Fruit fly (Drosophila melanogaster) whole organism, embryonic: ENCODE data around the gene ClpP.

Source experiments
- ATbp ChIP-seq: fragments of 200-800 bp; sonication (Bioruptor generic); optimal IDR thresholded peaks from 2 replicates; lab custom pipeline; 2017; ENCODE audit warnings: missing biosample characterization, mild to moderate bottlenecking, missing genetic modification characterization, missing genetic modification reagents
- CG10267 ChIP-seq: fragments of 200-800 bp; sonication (Bioruptor generic); optimal IDR thresholded peaks from 2 replicates; lab custom pipeline; 2018; ENCODE audit warnings: missing biosample characterization, mild to moderate bottlenecking, missing genetic modification characterization, moderate library complexity
- CG10274 ChIP-seq: fragments of 200-800 bp; sonication (Bioruptor generic); optimal IDR thresholded peaks from 3 replicates; lab custom pipeline; 2017; ENCODE audit warnings: missing biosample characterization, mild to moderate bottlenecking, missing genetic modification characterization
- CG11247 ChIP-seq: fragments of 200-800 bp; sonication (Bioruptor generic); IDR thresholded peaks from 2 replicates; pipeline ENCODE4 v1.3.6; 2022; ENCODE audit warnings: missing biosample characterization, missing genetic modification characterization
- CG13287 ChIP-seq: fragments of 200-800 bp; sonication (Bioruptor generic); IDR thresholded peaks from 2 replicates; pipeline ENCODE4 v1.3.6; 2022; ENCODE audit warnings: missing biosample characterization, missing genetic modification characterization; ENCODE audit not compliant: partially characterized antibody
- CG13775 ChIP-seq: fragments of 200-800 bp; sonication (Bioruptor generic); optimal IDR thresholded peaks from 3 replicates; lab custom pipeline; 2017; ENCODE audit warnings: missing biosample characterization, mild to moderate bottlenecking, missing genetic modification characterization
- CG14014 ChIP-seq: fragments of 200-800 bp; sonication (Bioruptor generic); IDR thresholded peaks from 2 replicates; pipeline ENCODE4 v1.3.6; 2022; ENCODE audit warnings: missing biosample characterization, missing genetic modification characterization
- CG14965 ChIP-seq: fragments of 200-800 bp; sonication (Bioruptor generic); optimal IDR thresholded peaks from 2 replicates; lab custom pipeline; 2016; ENCODE audit warnings: missing biosample characterization, missing genetic modification characterization, borderline replicate concordance
- CG15269 ChIP-seq: fragments of 200-800 bp; sonication (Bioruptor generic); optimal IDR thresholded peaks from 2 replicates; lab custom pipeline; 2018; ENCODE audit warnings: missing biosample characterization, mild to moderate bottlenecking, missing genetic modification characterization, moderate library complexity
- CG15514 ChIP-seq: fragments of 200-800 bp; sonication (Bioruptor generic); optimal IDR thresholded peaks from 3 replicates; lab custom pipeline; 2017; ENCODE audit warnings: missing biosample characterization, missing genetic modification characterization, mild to moderate bottlenecking, moderate library complexity, missing genetic modification reagents
- CG17829 ChIP-seq: fragments of 200-800 bp; optimal IDR thresholded peaks from 2 replicates; lab custom pipeline; 2019; ENCODE audit warnings: missing biosample characterization, mild to moderate bottlenecking, missing genetic modification characterization, moderate library complexity
- CG30020 ChIP-seq: fragments of 200-800 bp; optimal IDR thresholded peaks from 2 replicates; lab custom pipeline; 2019; ENCODE audit warnings: missing biosample characterization, mild to moderate bottlenecking, missing genetic modification characterization, moderate library complexity
- CG31441 ChIP-seq: fragments of 200-800 bp; sonication (Bioruptor generic); IDR thresholded peaks from 2 replicates; pipeline ENCODE4 v1.3.6; 2022; ENCODE audit warnings: missing biosample characterization, missing genetic modification characterization
- CG3281 ChIP-seq: fragments of 200-800 bp; sonication (Bioruptor generic); optimal IDR thresholded peaks from 3 replicates; lab custom pipeline; 2017; ENCODE audit warnings: missing biosample characterization, mild to moderate bottlenecking, missing genetic modification characterization
- CG34376 ChIP-seq: fragments of 200-800 bp; sonication (Bioruptor generic); optimal IDR thresholded peaks from 2 replicates; lab custom pipeline; 2018; ENCODE audit warnings: missing biosample characterization, mild to moderate bottlenecking, missing genetic modification characterization
- CG42726 ChIP-seq: fragments of 200-800 bp; sonication (Bioruptor generic); IDR thresholded peaks from 2 replicates; pipeline ENCODE4 v1.3.6; 2022; ENCODE audit warnings: missing biosample characterization, missing genetic modification characterization; ENCODE audit not compliant: partially characterized antibody
- CG4707 ChIP-seq: fragments of 200-800 bp; sonication (Bioruptor generic); optimal IDR thresholded peaks from 2 replicates; lab custom pipeline; 2018; ENCODE audit warnings: missing biosample characterization, mild to moderate bottlenecking, missing genetic modification characterization, moderate library complexity
- CG6175 ChIP-seq: fragments of 200-800 bp; sonication (Bioruptor generic); IDR thresholded peaks from 3 replicates; pipeline ENCODE4 v1.3.6; 2022; ENCODE audit warnings: missing biosample characterization, missing genetic modification characterization
- CG7963 ChIP-seq: fragments of 200-800 bp; sonication (Bioruptor generic); IDR thresholded peaks from 3 replicates; pipeline ENCODE4 v1.3.6; 2022; ENCODE audit warnings: missing biosample characterization, missing genetic modification characterization; ENCODE audit not compliant: partially characterized antibody
- CG9437 ChIP-seq: fragments of 200-800 bp; sonication (Bioruptor generic); optimal IDR thresholded peaks from 2 replicates; lab custom pipeline; 2018; ENCODE audit warnings: missing biosample characterization, mild to moderate bottlenecking, missing genetic modification characterization
- CG9797 ChIP-seq: fragments of 200-800 bp; sonication (Bioruptor generic); optimal IDR thresholded peaks from 3 replicates; lab custom pipeline; 2018; ENCODE audit warnings: missing biosample characterization, mild to moderate bottlenecking, missing genetic modification characterization
- CG9932 ChIP-seq: fragments of 200-800 bp; sonication (Bioruptor generic); IDR thresholded peaks from 2 replicates; pipeline ENCODE4 v1.3.6; 2022; ENCODE audit warnings: missing biosample characterization, missing genetic modification characterization
- CTCF ChIP-seq: fragments of 200-800 bp; sonication (Bioruptor generic); optimal IDR thresholded peaks from 2 replicates; lab custom pipeline; 2017; ENCODE audit warnings: missing biosample characterization, mild to moderate bottlenecking, missing genetic modification characterization, moderate library complexity
- Dref ChIP-seq: fragments of 200-800 bp; sonication (Bioruptor generic); IDR thresholded peaks from 2 replicates; pipeline ENCODE4 v1.3.6; 2022; ENCODE audit warnings: missing biosample characterization, missing genetic modification characterization
- E2f1 ChIP-seq: fragments of 200-800 bp; sonication (Bioruptor generic); IDR thresholded peaks from 2 replicates; pipeline ENCODE4 v1.3.6; 2022; ENCODE audit warnings: missing biosample characterization, missing genetic modification characterization
- H15 ChIP-seq: fragments of 200-800 bp; sonication (Bioruptor generic); IDR thresholded peaks from 3 replicates; pipeline ENCODE4 v1.3.6; 2022; ENCODE audit warnings: missing biosample characterization, missing genetic modification characterization
- MESR4 ChIP-seq: fragments of 200-800 bp; sonication (Bioruptor generic); optimal IDR thresholded peaks from 2 replicates; lab custom pipeline; 2018; ENCODE audit warnings: missing biosample characterization, mild to moderate bottlenecking, missing genetic modification characterization, moderate library complexity
- Sry-β ChIP-seq: fragments of 200-800 bp; sonication (Bioruptor generic); optimal IDR thresholded peaks from 2 replicates; lab custom pipeline; 2018; ENCODE audit warnings: missing biosample characterization, mild to moderate bottlenecking, missing genetic modification characterization, moderate library complexity
- amos ChIP-seq: fragments of 200-800 bp; sonication (Bioruptor generic); IDR thresholded peaks from 2 replicates; pipeline ENCODE4 v1.3.6; 2022; ENCODE audit warnings: missing biosample characterization, missing genetic modification characterization; ENCODE audit not compliant: partially characterized antibody
- ap ChIP-seq: fragments of 200-800 bp; sonication (Bioruptor generic); IDR thresholded peaks from 2 replicates; pipeline ENCODE4 v1.3.6; 2022; ENCODE audit warnings: missing biosample characterization, missing genetic modification characterization
- eve ChIP-seq, 2 experiments: fragments of >200 bp; optimal IDR thresholded peaks; 2 replicates each; lab custom pipeline; 2017; ENCODE audit warnings: missing biosample characterization in 2 of 2, missing genetic modification characterization in 2 of 2
- gem ChIP-seq: fragments of 200-800 bp; sonication (Bioruptor generic); optimal IDR thresholded peaks from 2 replicates; lab custom pipeline; 2019; ENCODE audit warnings: missing biosample characterization, mild to moderate bottlenecking, missing genetic modification characterization, moderate library complexity
- gsb-n ChIP-seq: fragments of 200-800 bp; sonication (Bioruptor generic); optimal IDR thresholded peaks from 3 replicates; lab custom pipeline; 2018; ENCODE audit warnings: missing biosample characterization, mild to moderate bottlenecking, missing genetic modification characterization
- maf-S ChIP-seq: fragments of 200-800 bp; sonication (Bioruptor generic); optimal IDR thresholded peaks from 2 replicates; lab custom pipeline; 2016; ENCODE audit warnings: missing biosample characterization, missing genetic modification characterization
- nmo ChIP-seq: fragments of 200-800 bp; sonication (Bioruptor generic); optimal IDR thresholded peaks from 2 replicates; lab custom pipeline; 2018; ENCODE audit warnings: missing biosample characterization, mild to moderate bottlenecking, missing genetic modification characterization, moderate library complexity
- nom ChIP-seq: fragments of 200-800 bp; sonication (Bioruptor generic); optimal IDR thresholded peaks from 2 replicates; lab custom pipeline; 2017; ENCODE audit warnings: missing biosample characterization, missing genetic modification characterization, mild to moderate bottlenecking, moderate library complexity, missing genetic modification reagents
- onecut ChIP-seq: fragments of 200-800 bp; sonication (Bioruptor generic); IDR thresholded peaks from 2 replicates; pipeline ENCODE4 v1.3.6; 2022; ENCODE audit warnings: missing biosample characterization, missing genetic modification characterization
- pb ChIP-seq: fragments of 200-800 bp; sonication (Bioruptor generic); optimal IDR thresholded peaks from 3 replicates; lab custom pipeline; 2016; ENCODE audit warnings: missing biosample characterization, missing genetic modification characterization
- phol ChIP-seq: fragments of 200-800 bp; sonication (Bioruptor generic); optimal IDR thresholded peaks from 3 replicates; lab custom pipeline; 2018; ENCODE audit warnings: missing biosample characterization, mild to moderate bottlenecking, missing genetic modification characterization, moderate library complexity
- pita ChIP-seq: fragments of 200-800 bp; sonication (Bioruptor generic); optimal IDR thresholded peaks from 2 replicates; lab custom pipeline; 2017; ENCODE audit warnings: missing biosample characterization, mild to moderate bottlenecking, missing genetic modification characterization
- prd ChIP-seq, 3 experiments: fragments of >200 bp in 2 of 3; fragments of 200-800 bp in 1 of 3; sonication (Bioruptor generic) in 1 of 3; optimal IDR thresholded peaks in 2 of 3; IDR thresholded peaks in 1 of 3; 2 replicates in 2 of 3; 3 replicates in 1 of 3; pipeline versions ENCODE4 v1.3.6 to Lab custom; 2017 to 2022; ENCODE audit warnings: missing biosample characterization in 1 of 3, missing genetic modification characterization in 1 of 3
- pzg ChIP-seq: fragments of 200-800 bp; sonication (Bioruptor generic); optimal IDR thresholded peaks from 3 replicates; lab custom pipeline; 2018; ENCODE audit warnings: missing biosample characterization, mild to moderate bottlenecking, missing genetic modification characterization, moderate library complexity
- ranshi ChIP-seq: fragments of 200-800 bp; sonication (Bioruptor generic); IDR thresholded peaks from 2 replicates; pipeline ENCODE4 v1.3.6; 2022; ENCODE audit warnings: missing biosample characterization, missing genetic modification characterization
- scrt ChIP-seq: fragments of 200-800 bp; sonication (Bioruptor generic); optimal IDR thresholded peaks from 2 replicates; lab custom pipeline; 2018; ENCODE audit warnings: missing biosample characterization, mild to moderate bottlenecking, missing genetic modification characterization, moderate library complexity
- sens ChIP-seq: fragments of 200-800 bp; sonication (Bioruptor generic); peaks from one replicate; lab custom pipeline; 2016; ENCODE audit warnings: missing biosample characterization, missing genetic modification characterization
- sim ChIP-seq: fragments of 200-800 bp; sonication (Bioruptor generic); IDR thresholded peaks from 2 replicates; pipeline ENCODE4 v1.3.6; 2022; ENCODE audit warnings: missing biosample characterization, missing genetic modification characterization
- sna ChIP-seq: fragments of 200-800 bp; sonication (Bioruptor generic); IDR thresholded peaks from 2 replicates; pipeline ENCODE4 v1.3.6; 2022; ENCODE audit warnings: missing biosample characterization, missing genetic modification characterization; ENCODE audit not compliant: partially characterized antibody
- sr ChIP-seq: fragments of 200-800 bp; sonication (Bioruptor generic); IDR thresholded peaks from 3 replicates; pipeline ENCODE4 v1.3.6; 2022; ENCODE audit warnings: missing biosample characterization, missing genetic modification characterization
- tin ChIP-seq: fragments of 200-800 bp; sonication (Bioruptor generic); optimal IDR thresholded peaks from 3 replicates; lab custom pipeline; 2016; ENCODE audit warnings: missing biosample characterization, missing genetic modification characterization
- vvl ChIP-seq: fragments of 200-800 bp; sonication (Bioruptor generic); IDR thresholded peaks from 2 replicates; pipeline ENCODE4 v1.3.6; 2022; ENCODE audit warnings: missing biosample characterization, missing genetic modification characterization
- zf30C ChIP-seq: fragments of 200-800 bp; sonication (Bioruptor generic); optimal IDR thresholded peaks from 3 replicates; lab custom pipeline; 2018; ENCODE audit warnings: missing biosample characterization, mild to moderate bottlenecking, missing genetic modification characterization

The ClpP gene

dm6 chr2L:10396488-10396824 lies 39.9 kb downstream of the ClpP start, which contains the start of gene Cnot4 (continued):
- TF ChIP-seq CG42726 (GFP tag; lab: Robert Waterston, UW) (0 out of 2 replicates have a peak, but pooled peaks have one; percentile 12), CG10274 (no peak), scrt (GFP tag; lab: Kevin White, UChicago) (no peak), E2f1 (GFP tag; lab: Robert Waterston, UW) (no peak), CG9932 (GFP tag; lab: Robert Waterston, UW) (no peak), sens (GFP tag; lab: Kevin White, UChicago) (no peak), CG31441 (GFP tag; lab: Robert Waterston, UW) (peak; percentile 89; the same call in 1 of the 2 replicates), phol (tag; lab: Kevin White, UChicago) (peak; percentile 23), CG11247 (GFP tag; lab: Robert Waterston, UW) (no peak), CG13287 (GFP tag; lab: Robert Waterston, UW) (peak; percentile 44; the same call in 1 of the 2 replicates), CG17829 (tag; lab: Kevin White, UChicago) (peak; percentile 29), nom (no peak), vvl (GFP tag; lab: Robert Waterston, UW) (peak; percentile 14; the same call in 1 of the 2 replicates), ATbp (GFP tag; lab: Kevin White, UChicago) (no peak), CG10267 (peak; percentile 35), CG30020 (tag; lab: Kevin White, UChicago) (peak; percentile 92), Sry-β (GFP tag; lab: Kevin White, UChicago) (peak; percentile 78), pzg (peak; percentile 31), H15 (GFP tag; lab: Robert Waterston, UW) (no peak), sr (GFP tag; lab: Robert Waterston, UW) (no peak), pita (GFP tag; lab: Kevin White, UChicago) (no peak), eve (GFP tag; optimal IDR thresholded peaks at IDR 0.05; lab: Kevin White, UChicago) (no peak), CG13775 (GFP tag; lab: Kevin White, UChicago) (no peak), onecut (no peak), CG14014 (GFP tag; lab: Robert Waterston, UW) (no peak), CG9437 (peak; percentile 35), sim (GFP tag; lab: Robert Waterston, UW) (no peak), ranshi (GFP tag; lab: Robert Waterston, UW) (no peak), zf30C (GFP tag; lab: Kevin White, UChicago) (no peak), pb (GFP tag; lab: Kevin White, UChicago) (no peak), CG15514 (GFP tag; lab: Kevin White, UChicago) (peak; percentile 25), MESR4 (no peak), CG7963 (GFP tag; lab: Robert Waterston, UW) (no peak), amos (GFP tag; lab: Robert Waterston, UW) (peak; percentile 49; the same call in 1 of the 2 replicates), CG9797 (GFP tag; lab: Kevin White, UChicago) (no peak), nmo (GFP tag; lab: Kevin White, UChicago) (peak; percentile 62), sna (no peak), CG4707 (GFP tag; lab: Kevin White, UChicago) (no peak), tin (no peak), gem (peak; percentile 24), CG14965 (no peak), CTCF (no peak), ap (GFP tag; lab: Robert Waterston, UW) (no peak), prd (optimal IDR thresholded peaks at IDR 0.05; lab: Kevin White, UChicago) (no peak), prd (GFP tag; IDR thresholded peaks at IDR 0.05; lab: Robert Waterston, UW) (no peak), CG3281 (GFP tag; lab: Kevin White, UChicago) (no peak), CG34376 (no peak), gsb-n (peak; percentile 44), CG15269 (tag; lab: Kevin White, UChicago) (no peak), Dref (peak; percentile 71), maf-S (GFP tag; lab: Kevin White, UChicago) (no peak), CG6175 (GFP tag; lab: Robert Waterston, UW) (no peak)
